Fruit fly (Drosophila melanogaster) whole organism, embryonic: Measurements from ENCODE around the gene CG33514.

Experiments used
- Asciz ChIP-seq: fragments of 200-800 bp; sonication (Bioruptor generic); optimal IDR thresholded peaks from 2 replicates; lab custom pipeline; 2017; ENCODE audit warnings: missing biosample characterization, mild to moderate bottlenecking, missing genetic modification characterization, missing genetic modification reagents
- Atf-2 ChIP-seq: fragments of 200-800 bp; sonication (Bioruptor generic); optimal IDR thresholded peaks from 2 replicates; lab custom pipeline; 2016; ENCODE audit warnings: missing biosample characterization, missing genetic modification characterization
- BEAF-32 ChIP-seq: fragments of 200-800 bp; sonication (Bioruptor generic); optimal IDR thresholded peaks from 3 replicates; lab custom pipeline; 2017; ENCODE audit warnings: missing biosample characterization, missing genetic modification characterization, mild to moderate bottlenecking, moderate library complexity, missing genetic modification reagents
- Blimp-1 ChIP-seq: fragments of 200-800 bp; sonication (Bioruptor generic); optimal IDR thresholded peaks from 3 replicates; lab custom pipeline; 2018; ENCODE audit warnings: missing biosample characterization, missing genetic modification characterization, mild to moderate bottlenecking, moderate library complexity, missing genetic modification reagents
- CG10565 ChIP-seq: fragments of 200-800 bp; sonication (Bioruptor generic); optimal IDR thresholded peaks from 3 replicates; lab custom pipeline; 2016; ENCODE audit warnings: missing biosample characterization, mild to moderate bottlenecking, missing genetic modification characterization
- CG11398 ChIP-seq: fragments of 200-800 bp; sonication (Bioruptor generic); optimal IDR thresholded peaks from 2 replicates; lab custom pipeline; 2016; ENCODE audit warnings: missing biosample characterization, missing genetic modification characterization
- CG12769 ChIP-seq: fragments of 200-800 bp; sonication (Bioruptor generic); optimal IDR thresholded peaks from 2 replicates; lab custom pipeline; 2019; ENCODE audit warnings: missing biosample characterization, mild to moderate bottlenecking, missing genetic modification characterization, moderate library complexity
- CG13894 ChIP-seq: fragments of 200-800 bp; sonication (Bioruptor generic); optimal IDR thresholded peaks from 3 replicates; lab custom pipeline; 2018; ENCODE audit warnings: missing biosample characterization, mild to moderate bottlenecking, missing genetic modification characterization, moderate library complexity
- CG14014 ChIP-seq: fragments of 200-800 bp; sonication (Bioruptor generic); IDR thresholded peaks from 2 replicates; pipeline ENCODE4 v1.3.6; 2022; ENCODE audit warnings: missing biosample characterization, missing genetic modification characterization
- CG14860 ChIP-seq: fragments of 200-800 bp; sonication (Bioruptor generic); IDR thresholded peaks from 3 replicates; pipeline ENCODE4 v1.3.6; 2022; ENCODE audit warnings: missing biosample characterization, missing genetic modification characterization; ENCODE audit not compliant: partially characterized antibody
- CG15269 ChIP-seq: fragments of 200-800 bp; sonication (Bioruptor generic); optimal IDR thresholded peaks from 2 replicates; lab custom pipeline; 2018; ENCODE audit warnings: missing biosample characterization, mild to moderate bottlenecking, missing genetic modification characterization, moderate library complexity
- CG1647 ChIP-seq: fragments of 200-800 bp; sonication (Bioruptor generic); optimal IDR thresholded peaks from 3 replicates; lab custom pipeline; 2016; ENCODE audit warnings: missing biosample characterization, missing genetic modification characterization
- CG1792 ChIP-seq: fragments of 200-800 bp; sonication (Bioruptor generic); optimal IDR thresholded peaks from 2 replicates; lab custom pipeline; 2016; ENCODE audit warnings: missing biosample characterization, missing genetic modification characterization
- CG18476 ChIP-seq: fragments of 200-800 bp; sonication (Bioruptor generic); optimal IDR thresholded peaks from 2 replicates; lab custom pipeline; 2016; ENCODE audit warnings: missing biosample characterization, mild to moderate bottlenecking, missing genetic modification characterization
- CG3065 ChIP-seq: fragments of 200-800 bp; sonication (Bioruptor generic); optimal IDR thresholded peaks from 2 replicates; lab custom pipeline; 2016; ENCODE audit warnings: missing biosample characterization, missing genetic modification characterization
- CG32772 ChIP-seq: fragments of 200-800 bp; sonication (Bioruptor generic); IDR thresholded peaks from 2 replicates; pipeline ENCODE4 v1.3.6; 2022; ENCODE audit warnings: missing biosample characterization, missing genetic modification characterization
- CG3407 ChIP-seq: fragments of 200-800 bp; sonication (Bioruptor generic); optimal IDR thresholded peaks from 2 replicates; lab custom pipeline; 2018; ENCODE audit warnings: missing biosample characterization, mild to moderate bottlenecking, missing genetic modification characterization
- CG34376 ChIP-seq: fragments of 200-800 bp; sonication (Bioruptor generic); optimal IDR thresholded peaks from 2 replicates; lab custom pipeline; 2018; ENCODE audit warnings: missing biosample characterization, mild to moderate bottlenecking, missing genetic modification characterization
- CG3726 ChIP-seq: fragments of 200-800 bp; sonication (Bioruptor generic); IDR thresholded peaks from 3 replicates; pipeline ENCODE4, ENCODE4 v1.3.6; 2022; ENCODE audit warnings: missing biosample characterization, missing genetic modification characterization
- CG3995 ChIP-seq: fragments of 200-800 bp; sonication (Bioruptor generic); optimal IDR thresholded peaks from 3 replicates; lab custom pipeline; 2016; ENCODE audit warnings: missing biosample characterization, missing genetic modification characterization
- CG4707 ChIP-seq: fragments of 200-800 bp; sonication (Bioruptor generic); optimal IDR thresholded peaks from 2 replicates; lab custom pipeline; 2018; ENCODE audit warnings: missing biosample characterization, mild to moderate bottlenecking, missing genetic modification characterization, moderate library complexity
- CG6791 ChIP-seq: fragments of 200-800 bp; sonication (Bioruptor generic); IDR thresholded peaks from 3 replicates; pipeline ENCODE4 v1.3.6; 2022; ENCODE audit warnings: missing biosample characterization, missing genetic modification characterization; ENCODE audit not compliant: partially characterized antibody
- CG7987 ChIP-seq: fragments of 200-800 bp; sonication (Bioruptor generic); optimal IDR thresholded peaks from 2 replicates; lab custom pipeline; 2018; ENCODE audit warnings: missing biosample characterization, mild to moderate bottlenecking, missing genetic modification characterization, moderate library complexity
- CG8924 ChIP-seq: fragments of 200-800 bp; optimal IDR thresholded peaks from 3 replicates; lab custom pipeline; 2019; ENCODE audit warnings: missing biosample characterization, mild to moderate bottlenecking, missing genetic modification characterization, moderate library complexity
- Hmx ChIP-seq: fragments of 200-800 bp; sonication (Bioruptor generic); optimal IDR thresholded peaks from 2 replicates; lab custom pipeline; 2016; ENCODE audit warnings: missing biosample characterization, missing genetic modification characterization
- Nf-YA ChIP-seq: fragments of 200-800 bp; sonication (Bioruptor generic); IDR thresholded peaks from 2 replicates; pipeline ENCODE4 v1.3.6; 2022; ENCODE audit warnings: missing biosample characterization, missing genetic modification characterization
- NfI ChIP-seq: fragments of 200-800 bp; sonication (Bioruptor generic); optimal IDR thresholded peaks from 3 replicates; lab custom pipeline; 2018; ENCODE audit warnings: missing biosample characterization, mild to moderate bottlenecking, missing genetic modification characterization, moderate library complexity
- Sin3A ChIP-seq: fragments of >200 bp; optimal IDR thresholded peaks from 2 replicates; lab custom pipeline; 2018
- Taf1 ChIP-seq: fragments of 200-800 bp; sonication (Bioruptor generic); IDR thresholded peaks from 2 replicates; pipeline ENCODE4 v1.3.6; 2022; ENCODE audit warnings: missing biosample characterization, missing genetic modification characterization
- amos ChIP-seq: fragments of 200-800 bp; sonication (Bioruptor generic); IDR thresholded peaks from 2 replicates; pipeline ENCODE4 v1.3.6; 2022; ENCODE audit warnings: missing biosample characterization, missing genetic modification characterization; ENCODE audit not compliant: partially characterized antibody
- aop ChIP-seq: fragments of 200-800 bp; sonication (Bioruptor generic); IDR thresholded peaks from 2 replicates; pipeline ENCODE4 v1.3.6; 2022; ENCODE audit warnings: missing biosample characterization, missing genetic modification characterization
- ap ChIP-seq: fragments of 200-800 bp; sonication (Bioruptor generic); IDR thresholded peaks from 2 replicates; pipeline ENCODE4 v1.3.6; 2022; ENCODE audit warnings: missing biosample characterization, missing genetic modification characterization
- bab2 ChIP-seq: fragments of 200-800 bp; sonication (Bioruptor generic); optimal IDR thresholded peaks from 2 replicates; lab custom pipeline; 2016; ENCODE audit warnings: missing biosample characterization, missing genetic modification characterization
- bcd ChIP-seq: fragments of 200-800 bp; sonication (Bioruptor generic); optimal IDR thresholded peaks from 2 replicates; lab custom pipeline; 2017; ENCODE audit warnings: missing biosample characterization, mild to moderate bottlenecking, missing genetic modification characterization
- bsh ChIP-seq, 2 experiments: fragments of 200-800 bp; sonication (Bioruptor generic); optimal IDR thresholded peaks; 2 replicates each; lab custom pipeline; 2017 to 2018; ENCODE audit warnings: mild to moderate bottlenecking in 2 of 2, missing biosample characterization in 2 of 2, missing genetic modification characterization in 2 of 2, moderate library complexity in 1 of 2
- crol ChIP-seq: fragments of 200-800 bp; sonication (Bioruptor generic); IDR thresholded peaks from 2 replicates; pipeline ENCODE4 v1.3.6; 2022; ENCODE audit warnings: missing biosample characterization, missing genetic modification characterization
- crp ChIP-seq, 2 experiments: fragments of 200-800 bp; sonication (Bioruptor generic); optimal IDR thresholded peaks; 2 replicates in 1 of 2; 3 replicates in 1 of 2; lab custom pipeline; 2017; ENCODE audit warnings: missing biosample characterization in 2 of 2, missing genetic modification characterization in 2 of 2, mild to moderate bottlenecking in 1 of 2, moderate library complexity in 1 of 2
- dan ChIP-seq: fragments of 200-800 bp; sonication (Bioruptor generic); IDR thresholded peaks from 2 replicates; pipeline ENCODE4 v1.3.6; 2022; ENCODE audit warnings: missing biosample characterization, missing genetic modification characterization
- dmrt11E ChIP-seq: fragments of 200-800 bp; sonication (Bioruptor generic); optimal IDR thresholded peaks from 3 replicates; lab custom pipeline; 2018; ENCODE audit warnings: missing biosample characterization, mild to moderate bottlenecking, missing genetic modification characterization, moderate library complexity
- emc ChIP-seq: fragments of 200-800 bp; sonication (Bioruptor generic); optimal IDR thresholded peaks from 2 replicates; lab custom pipeline; 2016; ENCODE audit warnings: missing biosample characterization, missing genetic modification characterization
- esg ChIP-seq: fragments of 200-800 bp; sonication (Bioruptor generic); conservative IDR thresholded peaks from 2 replicates; pipeline ENCODE4 v1.3.6; 2022; ENCODE audit warnings: missing biosample characterization, missing genetic modification characterization
- gem ChIP-seq: fragments of 200-800 bp; sonication (Bioruptor generic); optimal IDR thresholded peaks from 2 replicates; lab custom pipeline; 2019; ENCODE audit warnings: missing biosample characterization, mild to moderate bottlenecking, missing genetic modification characterization, moderate library complexity
- kni ChIP-seq: fragments of 200-800 bp; sonication (Bioruptor generic); optimal IDR thresholded peaks from 3 replicates; lab custom pipeline; 2017; ENCODE audit warnings: mild to moderate bottlenecking, missing biosample characterization, missing genetic modification reagents, missing genetic modification characterization
- maf-S ChIP-seq: fragments of 200-800 bp; sonication (Bioruptor generic); optimal IDR thresholded peaks from 2 replicates; lab custom pipeline; 2016; ENCODE audit warnings: missing biosample characterization, missing genetic modification characterization
- mirr ChIP-seq: fragments of 200-800 bp; sonication (Bioruptor generic); optimal IDR thresholded peaks from 3 replicates; lab custom pipeline; 2018; ENCODE audit warnings: missing biosample characterization, mild to moderate bottlenecking, missing genetic modification characterization
- oc ChIP-seq: fragments of 200-800 bp; sonication (Bioruptor generic); optimal IDR thresholded peaks from 2 replicates; lab custom pipeline; 2018; ENCODE audit warnings: missing biosample characterization, mild to moderate bottlenecking, missing genetic modification characterization, moderate library complexity
- otp ChIP-seq: fragments of 200-800 bp; sonication (Bioruptor generic); IDR thresholded peaks from 3 replicates; pipeline ENCODE4, ENCODE4 v1.3.6; 2022; ENCODE audit warnings: missing biosample characterization, missing genetic modification characterization
- schlank ChIP-seq: fragments of 200-800 bp; sonication (Bioruptor generic); optimal IDR thresholded peaks from 2 replicates; lab custom pipeline; 2018; ENCODE audit warnings: missing biosample characterization, mild to moderate bottlenecking, missing genetic modification characterization
- sna ChIP-seq: fragments of 200-800 bp; sonication (Bioruptor generic); IDR thresholded peaks from 2 replicates; pipeline ENCODE4 v1.3.6; 2022; ENCODE audit warnings: missing biosample characterization, missing genetic modification characterization; ENCODE audit not compliant: partially characterized antibody
- sqz ChIP-seq: fragments of 200-800 bp; sonication (Bioruptor generic); optimal IDR thresholded peaks from 3 replicates; lab custom pipeline; 2018; ENCODE audit warnings: missing biosample characterization, mild to moderate bottlenecking, missing genetic modification characterization
- toy ChIP-seq: fragments of 200-800 bp; sonication (Bioruptor generic); IDR thresholded peaks from 2 replicates; pipeline ENCODE4 v1.3.6; 2022; ENCODE audit warnings: missing biosample characterization, missing genetic modification characterization

The CG33514 gene

DNA sequence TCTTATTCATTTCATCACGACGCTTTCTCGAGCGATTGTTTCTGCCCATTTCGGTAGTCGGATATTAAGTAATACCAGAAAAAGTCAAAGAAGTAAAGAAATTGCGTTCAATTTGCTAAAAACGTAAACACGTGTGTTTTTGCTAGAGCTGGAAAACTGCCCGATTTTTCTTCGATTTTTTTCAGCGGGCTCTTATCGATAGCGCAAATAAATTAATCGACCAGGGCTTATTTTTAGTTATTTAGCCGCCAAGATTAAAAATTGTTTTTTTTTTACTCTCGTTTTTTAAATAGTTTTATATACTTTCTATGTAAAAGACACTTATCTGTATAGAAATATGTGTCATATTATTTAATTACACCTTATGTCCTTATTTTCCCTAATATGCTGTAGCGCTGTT is 40.7 kb downstream of the CG33514 start, which contains the start of gene CG15019 (continued):
- TF ChIP-seq CG14014 (GFP tag; lab: Robert Waterston, UW) (no peak), Blimp-1 (GFP tag; lab: Kevin White, UChicago) (no peak), dan (GFP tag; lab: Robert Waterston, UW) (no peak), bcd (GFP tag; lab: Kevin White, UChicago) (no peak), oc (tag; lab: Kevin White, UChicago) (no peak), sna (peak; percentile 76; the same call in 1 of the 2 replicates), maf-S (GFP tag; lab: Kevin White, UChicago) (no peak), crol (GFP tag; lab: Robert Waterston, UW) (no peak), sqz (GFP tag; lab: Kevin White, UChicago) (peak; percentile 76), CG10565 (GFP tag; lab: Kevin White, UChicago) (no peak), CG4707 (no peak), otp (GFP tag; lab: Robert Waterston, UW) (no peak), CG3726 (GFP tag; lab: Robert Waterston, UW) (no peak), mirr (GFP tag; lab: Kevin White, UChicago) (no peak), CG11398 (GFP tag; lab: Kevin White, UChicago) (no peak), BEAF-32 (GFP tag; lab: Kevin White, UChicago) (peak; percentile 76), kni (GFP tag; lab: Kevin White, UChicago) (no peak), emc (GFP tag; lab: Kevin White, UChicago) (no peak), CG3995 (GFP tag; lab: Kevin White, UChicago) (no peak), Asciz (no peak), Sin3A (lab: Kevin White, UChicago) (no peak), crp (GFP tag; optimal IDR thresholded peaks at IDR 0.05; lab: Kevin White, UChicago) (no peak), CG32772 (GFP tag; lab: Robert Waterston, UW) (no peak), toy (no peak), Atf-2 (GFP tag; lab: Kevin White, UChicago) (no peak), CG1792 (GFP tag; lab: Kevin White, UChicago) (no peak), CG34376 (GFP tag; lab: Kevin White, UChicago) (no peak), ap (GFP tag; lab: Robert Waterston, UW) (no peak), NfI (no peak), gem (no peak), schlank (no peak), aop (no peak), amos (peak; percentile 81; the same call in 1 of the 2 replicates), bab2 (GFP tag; lab: Kevin White, UChicago) (no peak), CG12769 (tag; lab: Kevin White, UChicago) (no peak), CG6791 (peak; percentile 65), Nf-YA (GFP tag; lab: Robert Waterston, UW) (no peak), CG3065 (GFP tag; lab: Kevin White, UChicago) (no peak), bsh (GFP tag; optimal IDR thresholded peaks at IDR 0.05; lab: Kevin White, UChicago) (no peak), esg (no peak), CG15269 (no peak), Hmx (GFP tag; lab: Kevin White, UChicago) (no peak), CG8924 (no peak), CG18476 (no peak), Taf1 (no peak), dmrt11E (tag; lab: Kevin White, UChicago) (no peak), CG14860 (GFP tag; lab: Robert Waterston, UW) (peak; percentile 17; the same call in 1 of the 3 replicates), CG1647 (GFP tag; lab: Kevin White, UChicago) (no peak), CG3407 (no peak), CG7987 (GFP tag; lab: Kevin White, UChicago) (no peak), CG13894 (tag; lab: Kevin White, UChicago) (no peak)
